Fruit fly (Drosophila melanogaster): ENCODE data around the gene CG43445.

Gene CG43445

dm6 chr3R:17919108-17919882 lies 8.1 kb downstream of the CG43445 start, which contains the start of gene cpo (continued):
- peak; percentile 88 for TF ChIP-seq CG11398 (GFP tag; optimal IDR thresholded peaks at IDR 0.05)
- peak; percentile 93 for TF ChIP-seq onecut (GFP tag; IDR thresholded peaks at IDR 0.05)
- peak; percentile 68 for TF ChIP-seq CG18262 (tag; optimal IDR thresholded peaks at IDR 0.05)
- TF ChIP-seq twi (tag; optimal IDR thresholded peaks at IDR 0.05) = peak; percentile 73
- peak; percentile 85 for TF ChIP-seq CG33557 (GFP tag; optimal IDR thresholded peaks at IDR 0.05)
- peak; percentile 97 for TF ChIP-seq CG7987 (GFP tag; optimal IDR thresholded peaks at IDR 0.05)
- TF ChIP-seq CG11247 (GFP tag; IDR thresholded peaks at IDR 0.05) = peak; percentile 87
- TF ChIP-seq lola (GFP tag; optimal IDR thresholded peaks at IDR 0.05) = peak in 1 of 3 experiments; percentile 62
- TF ChIP-seq Myb (GFP tag; optimal IDR thresholded peaks at IDR 0.05) = peak; percentile 58
- peak; percentile 95 for TF ChIP-seq CG1233 (GFP tag; optimal IDR thresholded peaks at IDR 0.05)
- peak; percentile 84 for TF ChIP-seq CG12391 (tag; optimal IDR thresholded peaks at IDR 0.05)
- TF ChIP-seq Tbp (GFP tag; optimal IDR thresholded peaks at IDR 0.05) = no peak
- TF ChIP-seq dati (GFP tag; IDR thresholded peaks at IDR 0.05) = peak; percentile 85
- peak; percentile 81 for TF ChIP-seq fd3F (GFP tag; optimal IDR thresholded peaks at IDR 0.05)
- peak; percentile 93 for TF ChIP-seq CG1603 (tag; optimal IDR thresholded peaks at IDR 0.05)
- TF ChIP-seq chn (GFP tag; optimal IDR thresholded peaks at IDR 0.05) = peak; percentile 74
- peak; percentile 55 to 67 for TF ChIP-seq dpn (GFP tag; optimal IDR thresholded peaks at IDR 0.05)
- peak; percentile 35; the same call in 1 of the 2 replicates for TF ChIP-seq bbx (GFP tag; IDR thresholded peaks at IDR 0.05; ENCODE audit: partially characterized antibody)
- TF ChIP-seq Chrac-16 (GFP tag; optimal IDR thresholded peaks at IDR 0.05) = peak; percentile 37
- TF ChIP-seq pb (GFP tag; optimal IDR thresholded peaks at IDR 0.05) = peak; percentile 94
- peak; percentile 70 for TF ChIP-seq CG5180 (GFP tag; optimal IDR thresholded peaks at IDR 0.05)
- no peak for TF ChIP-seq CG31388 (GFP tag; optimal IDR thresholded peaks at IDR 0.05)
- TF ChIP-seq CG12769 (tag; optimal IDR thresholded peaks at IDR 0.05) = peak; percentile 64
- TF ChIP-seq CG17612 (GFP tag; IDR thresholded peaks at IDR 0.05) = peak; percentile 76
- TF ChIP-seq CG7372 (GFP tag; IDR thresholded peaks at IDR 0.05) = peak; percentile 69; the same call in 1 of the 2 replicates
- peak; percentile 73 for TF ChIP-seq oc (tag; optimal IDR thresholded peaks at IDR 0.05)
- peak; percentile 91 for TF ChIP-seq CG10431 (GFP tag; optimal IDR thresholded peaks at IDR 0.05)
- peak; percentile 26 for TF ChIP-seq nom (GFP tag; optimal IDR thresholded peaks at IDR 0.05)
- peak; percentile 60 for TF ChIP-seq Xrp1 (GFP tag; IDR thresholded peaks at IDR 0.05)
- peak in 1 of 2 experiments; percentile 78 for TF ChIP-seq insv (GFP tag; optimal IDR thresholded peaks at IDR 0.05)
- TF ChIP-seq CG2202 (tag; optimal IDR thresholded peaks at IDR 0.05) = peak; percentile 89
- peak; percentile 79 for TF ChIP-seq gcm (GFP tag; optimal IDR thresholded peaks at IDR 0.05)
- TF ChIP-seq Opbp (GFP tag; IDR thresholded peaks at IDR 0.05; ENCODE audit: partially characterized antibody) = peak; percentile 49; the same call in 2 of the 3 replicates
- no peak for TF ChIP-seq hkb (optimal IDR thresholded peaks at IDR 0.05)
- peak; percentile 85 for TF ChIP-seq hkb (GFP tag; IDR thresholded peaks at IDR 0.05)
- TF ChIP-seq Pdp1 (GFP tag; optimal IDR thresholded peaks at IDR 0.05) = peak; percentile 57 to 60
- no peak for TF ChIP-seq hbn (GFP tag; IDR thresholded peaks at IDR 0.05; ENCODE audit: partially characterized antibody)
- TF ChIP-seq fd102C (GFP tag; optimal IDR thresholded peaks at IDR 0.05) = peak; percentile 78
- peak; percentile 81 for TF ChIP-seq so (GFP tag; IDR thresholded peaks at IDR 0.05)
- TF ChIP-seq Side (GFP tag; optimal IDR thresholded peaks at IDR 0.05) = peak; percentile 77
- peak; percentile 69 to 77 for TF ChIP-seq chif (GFP tag; optimal IDR thresholded peaks at IDR 0.05)
- TF ChIP-seq chm (GFP tag; IDR thresholded peaks at IDR 0.05) = peak; percentile 96
- TF ChIP-seq Aef1 (GFP tag; IDR thresholded peaks at IDR 0.05) = peak; percentile 58; the same call in 2 of the 3 replicates
- peak; percentile 92 for TF ChIP-seq Rx (GFP tag; IDR thresholded peaks at IDR 0.05)
- TF ChIP-seq B-H2 (GFP tag; optimal IDR thresholded peaks at IDR 0.05) = peak; percentile 93
- TF ChIP-seq bigmax (GFP tag; optimal IDR thresholded peaks at IDR 0.05) = peak; percentile 81
- peak; percentile 80 for TF ChIP-seq Jarid2 (GFP tag; optimal IDR thresholded peaks at IDR 0.05)
- TF ChIP-seq HmgD (GFP tag; optimal IDR thresholded peaks at IDR 0.05) = peak; percentile 55

All from whole organism, embryonic.